Fruit fly (Drosophila melanogaster) whole organism, adult: ENCODE data around the gene CG11598.

Experiments
- CG11617 ChIP-seq: fragments of 200-800 bp; sonication (Bioruptor generic); optimal IDR thresholded peaks from 2 replicates; lab custom pipeline; 2017; ENCODE audit warnings: mild to moderate bottlenecking, missing biosample characterization, missing genetic modification reagents, missing genetic modification characterization
- CG12768 ChIP-seq: fragments of 200-800 bp; sonication (Bioruptor generic); optimal IDR thresholded peaks from 2 replicates; lab custom pipeline; 2017; ENCODE audit warnings: missing biosample characterization, missing genetic modification characterization, mild to moderate bottlenecking, moderate library complexity, missing genetic modification reagents
- CG14711 ChIP-seq: fragments of 200-800 bp; sonication (Bioruptor generic); optimal IDR thresholded peaks from 2 replicates; lab custom pipeline; 2018; ENCODE audit warnings: missing biosample characterization, mild to moderate bottlenecking, missing genetic modification characterization, moderate library complexity
- CG33017 ChIP-seq: fragments of 200-800 bp; sonication (Bioruptor generic); optimal IDR thresholded peaks from 2 replicates; lab custom pipeline; 2018; ENCODE audit warnings: missing biosample characterization, mild to moderate bottlenecking, missing genetic modification characterization, moderate library complexity
- CG7045 ChIP-seq: fragments of 200-800 bp; sonication (Bioruptor generic); optimal IDR thresholded peaks from 2 replicates; lab custom pipeline; 2017; ENCODE audit warnings: missing biosample characterization, mild to moderate bottlenecking, missing genetic modification characterization
- CG7101 ChIP-seq: fragments of 200-800 bp; sonication (Bioruptor generic); optimal IDR thresholded peaks from 2 replicates; lab custom pipeline; 2018; ENCODE audit warnings: missing biosample characterization, mild to moderate bottlenecking, missing genetic modification characterization, moderate library complexity
- Mnt ChIP-seq: fragments of 200-800 bp; sonication (Bioruptor generic); optimal IDR thresholded peaks from 2 replicates; lab custom pipeline; 2016; ENCODE audit warnings: missing biosample characterization, mild to moderate bottlenecking, missing genetic modification characterization
- bab1 ChIP-seq: fragments of 200-800 bp; sonication (Bioruptor generic); optimal IDR thresholded peaks from 3 replicates; lab custom pipeline; 2019; ENCODE audit warnings: missing biosample characterization, mild to moderate bottlenecking, missing genetic modification characterization, moderate library complexity
- kay ChIP-seq: fragments of 200-800 bp; sonication (Bioruptor generic); peaks from one replicate; lab custom pipeline; 2016; ENCODE audit warnings: missing biosample characterization, missing genetic modification characterization, borderline replicate concordance
- pad ChIP-seq: fragments of 200-800 bp; sonication (Bioruptor generic); optimal IDR thresholded peaks from 3 replicates; lab custom pipeline; 2017; ENCODE audit warnings: missing biosample characterization, missing genetic modification characterization, mild to moderate bottlenecking, moderate library complexity, missing genetic modification reagents
- tj ChIP-seq: fragments of 200-800 bp; sonication (Bioruptor generic); optimal IDR thresholded peaks from 3 replicates; lab custom pipeline; 2017; ENCODE audit warnings: missing biosample characterization, mild to moderate bottlenecking, missing genetic modification characterization, moderate library complexity
- toe ChIP-seq: fragments of 200-800 bp; sonication (Bioruptor generic); optimal IDR thresholded peaks from 2 replicates; lab custom pipeline; 2016; ENCODE audit warnings: missing biosample characterization, missing genetic modification characterization

The CG11598 gene

dm6 chr3R:12685290-12685689 lies 50.6 kb downstream of the CG11598 start:
- TF ChIP-seq toe (GFP tag; lab: Kevin White, UChicago) (no peak), bab1 (GFP tag; lab: Kevin White, UChicago) (no peak), CG33017 (tag; lab: Kevin White, UChicago) (no peak), kay (no peak), CG14711 (tag; lab: Kevin White, UChicago) (peak; percentile 15), Mnt (GFP tag; lab: Kevin White, UChicago) (no peak), CG11617 (GFP tag; lab: Kevin White, UChicago) (no peak), CG7045 (peak; percentile 20), CG12768 (GFP tag; lab: Kevin White, UChicago) (no peak), CG7101 (tag; lab: Kevin White, UChicago) (peak; percentile 36), tj (GFP tag; lab: Kevin White, UChicago) (no peak), pad (no peak)
